Fruit fly (Drosophila melanogaster) whole organism, embryonic: Measurements from ENCODE around the gene BORCS5.

ENCODE experiments used
- B-H2 ChIP-seq: fragments of 200-800 bp; sonication (Bioruptor generic); optimal IDR thresholded peaks from 2 replicates; lab custom pipeline; 2018; ENCODE audit warnings: missing biosample characterization, mild to moderate bottlenecking, missing genetic modification characterization
- CG3847 ChIP-seq: fragments of 200-800 bp; sonication (Bioruptor generic); IDR thresholded peaks from 2 replicates; pipeline ENCODE4 v1.3.6; 2022; ENCODE audit warnings: missing biosample characterization, missing genetic modification characterization
- Hsf ChIP-seq: fragments of 200-800 bp; sonication (Bioruptor generic); optimal IDR thresholded peaks from 3 replicates; lab custom pipeline; 2016; ENCODE audit warnings: missing biosample characterization, missing genetic modification characterization
- NfI ChIP-seq: fragments of 200-800 bp; sonication (Bioruptor generic); optimal IDR thresholded peaks from 3 replicates; lab custom pipeline; 2018; ENCODE audit warnings: missing biosample characterization, mild to moderate bottlenecking, missing genetic modification characterization, moderate library complexity
- gsb ChIP-seq: fragments of 200-800 bp; sonication (Bioruptor generic); IDR thresholded peaks from 2 replicates; pipeline ENCODE4 v1.3.6; 2022; ENCODE audit warnings: missing biosample characterization, missing genetic modification characterization

BORCS5 gene

dm6 chrX:11821946-11822345 lies 50.6 kb downstream of the BORCS5 start (continued):
- TF ChIP-seq gsb (no peak), B-H2 (no peak), NfI (GFP tag; lab: Kevin White, UChicago) (no peak), Hsf (GFP tag; lab: Kevin White, UChicago) (no peak), CG3847 (GFP tag; lab: Robert Waterston, UW) (no peak)
